Fruit fly (Drosophila melanogaster) whole organism, wandering third instar larva: Measurements from ENCODE around the gene CG1640.

Source experiments
- Hr83 ChIP-seq: fragments of 200-300 bp; sonication (Bioruptor generic); optimal IDR thresholded peaks from 2 replicates; lab custom pipeline; 2016; ENCODE audit warnings: missing biosample characterization, mild to moderate bottlenecking, missing genetic modification characterization, moderate library complexity; ENCODE audit not compliant: poor library complexity, severe bottlenecking
- Jra ChIP-seq: sonication (Bioruptor generic); optimal IDR thresholded peaks from 2 replicates; lab custom pipeline; 2016; ENCODE audit warnings: missing biosample characterization, missing genetic modification characterization
- Myc ChIP-seq: fragments of >200 bp; optimal IDR thresholded peaks from 2 replicates; lab custom pipeline; 2017
- dmrt93B ChIP-seq: fragments of 200-800 bp; sonication (Bioruptor generic); optimal IDR thresholded peaks from 2 replicates; lab custom pipeline; 2018; ENCODE audit warnings: missing biosample characterization, mild to moderate bottlenecking, missing genetic modification characterization
- fru ChIP-seq: fragments of 200-800 bp; sonication (Bioruptor generic); optimal IDR thresholded peaks from 3 replicates; lab custom pipeline; 2016; ENCODE audit warnings: missing biosample characterization, mild to moderate bottlenecking, missing genetic modification characterization
- h ChIP-seq: fragments of 200-800 bp; sonication (Bioruptor generic); optimal IDR thresholded peaks from 3 replicates; lab custom pipeline; 2016; ENCODE audit warnings: missing biosample characterization, mild to moderate bottlenecking, missing genetic modification characterization
- pan ChIP-seq: fragments of >200 bp; optimal IDR thresholded peaks from 2 replicates; lab custom pipeline; 2017
- woc ChIP-seq: sonication (Bioruptor generic); optimal IDR thresholded peaks from 2 replicates; lab custom pipeline; 2016; ENCODE audit warnings: missing biosample characterization, mild to moderate bottlenecking, missing genetic modification characterization

DNA sequence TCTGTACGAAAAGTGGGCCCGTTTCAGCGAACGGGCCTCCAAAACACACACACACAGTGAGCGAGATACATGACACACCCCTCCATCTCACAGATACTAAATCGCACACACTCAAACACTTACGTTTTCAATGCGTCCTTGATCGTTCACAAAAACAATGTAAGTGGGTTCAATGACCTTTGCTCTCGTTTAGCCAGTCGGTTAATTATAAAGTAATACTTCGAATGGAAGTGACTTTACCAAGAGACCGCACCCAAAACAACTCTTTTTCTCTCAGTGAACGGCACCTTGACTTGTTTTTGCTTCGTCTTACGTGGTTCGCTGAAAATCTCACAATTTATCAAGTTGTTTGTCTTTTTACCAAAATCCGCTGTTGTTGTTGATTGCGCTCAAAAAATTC lies 23.9 kb downstream of the CG1640 start:
- TF ChIP-seq h (GFP tag; lab: Kevin White, UChicago) = peak; percentile 72
- peak; percentile 57 for TF ChIP-seq woc (GFP tag; lab: Kevin White, UChicago)
- no peak for TF ChIP-seq pan
- TF ChIP-seq Hr83 (GFP tag; lab: Kevin White, UChicago) = no peak
- peak; percentile 64 for TF ChIP-seq fru (GFP tag; lab: Kevin White, UChicago)
- no peak for TF ChIP-seq dmrt93B (GFP tag; lab: Kevin White, UChicago)
- TF ChIP-seq Myc (lab: Kevin White, UChicago) = no peak
- TF ChIP-seq Jra (GFP tag; lab: Kevin White, UChicago) = no peak
